Fruit fly (Drosophila melanogaster): Measurements from ENCODE around the gene geko.

dm6 chr3L:18181900-18182299, 42.7 kb downstream of the geko start:
- TF ChIP-seq CG7101 (tag; optimal IDR thresholded peaks at IDR 0.05) (no peak), Mnt (GFP tag; optimal IDR thresholded peaks at IDR 0.05) (no peak), CG14711 (tag; optimal IDR thresholded peaks at IDR 0.05) (no peak)

Measured in whole organism, adult.